Worm (Caenorhabditis elegans) whole organism, L4 larva: Measurements from ENCODE around the gene nhr-192.

Experiments used
- F26F4.8 ChIP-seq: fragments of 200-800 bp; sonication (Bioruptor generic); conservative IDR thresholded peaks from 2 replicates; pipeline ENCODE4 v1.3.6; 2022; ENCODE audit warnings: missing genetic modification characterization, missing compliant biosample characterization
- F37D6.2 ChIP-seq: sonication (generic microtip); optimal IDR thresholded peaks from 2 replicates; lab custom pipeline; 2016; ENCODE audit warnings: mild to moderate bottlenecking, missing genetic modification characterization, missing compliant biosample characterization
- T26A8.4 ChIP-seq: fragments of 200-800 bp; sonication (Bioruptor generic); IDR thresholded peaks from 2 replicates; pipeline ENCODE4 v1.3.6; 2022; ENCODE audit warnings: missing genetic modification characterization, missing compliant biosample characterization
- Y48G9A.11 ChIP-seq: fragments of 200-800 bp; sonication (Bioruptor generic); IDR thresholded peaks from 2 replicates; pipeline ENCODE4 v1.3.6; 2022; ENCODE audit warnings: missing genetic modification reagents, missing genetic modification characterization, missing compliant biosample characterization
- Y5F2A.4 ChIP-seq: fragments of 200-800 bp; sonication (Bioruptor generic); optimal IDR thresholded peaks from 2 replicates; lab custom pipeline; 2018; ENCODE audit warnings: mild to moderate bottlenecking, missing genetic modification characterization, missing compliant biosample characterization
- ZK337.2 ChIP-seq: fragments of 200-800 bp; sonication (Bioruptor generic); IDR thresholded peaks from 2 replicates; pipeline ENCODE4 v1.3.6; 2022; ENCODE audit warnings: missing genetic modification reagents, missing genetic modification characterization, missing compliant biosample characterization
- aha-1 ChIP-seq: fragments of 150-350 bp; peaks from one replicate; lab custom pipeline; 2014; ENCODE audit warnings: missing biosample characterization, missing genetic modification characterization
- attf-4 ChIP-seq: sonication (generic microtip); optimal IDR thresholded peaks from 3 replicates; lab custom pipeline; 2017; ENCODE audit warnings: missing biosample characterization, missing genetic modification characterization
- ceh-20 ChIP-seq: fragments of 200-800 bp; sonication (Bioruptor generic); IDR thresholded peaks from 2 replicates; pipeline ENCODE4 v1.3.6; 2022; ENCODE audit warnings: missing genetic modification reagents, missing genetic modification characterization, missing compliant biosample characterization
- ceh-28 ChIP-seq: fragments of 150-350 bp; optimal IDR thresholded peaks from 2 replicates; lab custom pipeline; 2014; ENCODE audit warnings: missing biosample characterization, missing genetic modification reagents, missing genetic modification characterization
- ceh-62 ChIP-seq: sonication (generic microtip); optimal IDR thresholded peaks from 2 replicates; lab custom pipeline; 2017; ENCODE audit warnings: missing biosample characterization, missing genetic modification characterization
- ces-1 ChIP-seq: fragments of 150-350 bp; sonication (generic microtip); optimal IDR thresholded peaks from 4 replicates; lab custom pipeline; 2014; ENCODE audit warnings: missing biosample characterization, missing genetic modification reagents, missing genetic modification characterization
- daf-16 ChIP-seq, 3 experiments: sonication (generic microtip); optimal IDR thresholded peaks; 2 replicates each; lab custom pipeline; 2016 to 2017; ENCODE audit warnings: missing genetic modification characterization in 3 of 3, missing genetic modification reagents in 3 of 3, mild to moderate bottlenecking in 2 of 3, missing compliant biosample characterization in 2 of 3, missing biosample characterization in 1 of 3, moderate library complexity in 1 of 3
- dmd-6 ChIP-seq: fragments of 200-800 bp; sonication (Bioruptor generic); IDR thresholded peaks from 2 replicates; pipeline ENCODE4 v1.3.6; 2022; ENCODE audit warnings: missing genetic modification reagents, missing genetic modification characterization, missing compliant biosample characterization
- dve-1 ChIP-seq: sonication (generic microtip); optimal IDR thresholded peaks from 2 replicates; lab custom pipeline; 2017; ENCODE audit warnings: antibody characterized with exemption, mild to moderate bottlenecking, missing genetic modification characterization, missing compliant biosample characterization; ENCODE audit not compliant: insufficient read depth
- egl-43 ChIP-seq: fragments of 200-800 bp; sonication (Bioruptor generic); IDR thresholded peaks from 2 replicates; pipeline ENCODE4 v1.3.6; 2022; ENCODE audit warnings: missing genetic modification reagents, missing genetic modification characterization, missing compliant biosample characterization
- fos-1 ChIP-seq: fragments of 150-350 bp; optimal IDR thresholded peaks from 2 replicates; lab custom pipeline; 2014; ENCODE audit warnings: missing biosample characterization, missing genetic modification characterization
- gei-8 ChIP-seq: fragments of 200-800 bp; sonication (Bioruptor generic); optimal IDR thresholded peaks from 2 replicates; lab custom pipeline; 2018; ENCODE audit warnings: mild to moderate bottlenecking, missing genetic modification characterization, missing compliant biosample characterization
- hlh-11 ChIP-seq: fragments of 200-800 bp; sonication (Bioruptor generic); optimal IDR thresholded peaks from 2 replicates; lab custom pipeline; 2018; ENCODE audit warnings: mild to moderate bottlenecking, missing genetic modification characterization, missing compliant biosample characterization
- hmg-1.1 ChIP-seq: fragments of 200-800 bp; sonication (Bioruptor generic); IDR thresholded peaks from 2 replicates; pipeline ENCODE4 v1.3.6; 2022; ENCODE audit warnings: missing genetic modification reagents, missing genetic modification characterization, missing compliant biosample characterization
- lim-7 ChIP-seq: fragments of 200-800 bp; sonication (Bioruptor generic); IDR thresholded peaks from 2 replicates; pipeline ENCODE4 v1.3.6; 2022; ENCODE audit warnings: missing genetic modification characterization, missing compliant biosample characterization
- madf-5 ChIP-seq, 2 experiments: fragments of 200-800 bp; sonication (Bioruptor generic); IDR thresholded peaks; 2 replicates each; pipeline ENCODE4 v1.3.6; 2022; ENCODE audit warnings: missing compliant biosample characterization in 2 of 2, missing genetic modification characterization in 2 of 2
- mep-1 ChIP-seq: fragments of 150-350 bp; sonication (generic microtip); optimal IDR thresholded peaks from 3 replicates; lab custom pipeline; 2014; ENCODE audit warnings: missing biosample characterization, missing genetic modification characterization
- mes-2 ChIP-seq: sonication (generic microtip); optimal IDR thresholded peaks from 2 replicates; lab custom pipeline; 2016; ENCODE audit warnings: missing genotype, mild to moderate bottlenecking, missing genetic modification characterization, missing compliant biosample characterization; ENCODE audit not compliant: poor library complexity, severe bottlenecking
- mxl-2 ChIP-seq: fragments of 200-800 bp; sonication (Bioruptor generic); conservative IDR thresholded peaks from 2 replicates; pipeline ENCODE4 v1.3.6; 2022; ENCODE audit warnings: missing genetic modification reagents, missing genetic modification characterization, missing compliant biosample characterization
- nhr-102 ChIP-seq: sonication (generic microtip); optimal IDR thresholded peaks from 2 replicates; lab custom pipeline; 2016; ENCODE audit warnings: mild to moderate bottlenecking, missing genetic modification characterization, moderate library complexity, missing compliant biosample characterization
- nhr-11 ChIP-seq: fragments of 150-350 bp; optimal IDR thresholded peaks from 2 replicates; lab custom pipeline; 2014; ENCODE audit warnings: missing biosample characterization, missing genetic modification characterization
- nhr-28 ChIP-seq: fragments of 150-350 bp; optimal IDR thresholded peaks from 2 replicates; lab custom pipeline; 2014; ENCODE audit warnings: missing biosample characterization, missing genetic modification characterization
- nhr-41 ChIP-seq: fragments of 200-800 bp; sonication (Bioruptor generic); IDR thresholded peaks from 2 replicates; pipeline ENCODE4 v1.3.6; 2022; ENCODE audit warnings: missing genetic modification reagents, missing genetic modification characterization, missing compliant biosample characterization
- nhr-6 ChIP-seq: fragments of 150-350 bp; optimal IDR thresholded peaks from 2 replicates; lab custom pipeline; 2014; ENCODE audit warnings: missing biosample characterization, missing genetic modification characterization
- nhr-77 ChIP-seq: fragments of 150-350 bp; optimal IDR thresholded peaks from 2 replicates; lab custom pipeline; 2014; ENCODE audit warnings: missing biosample characterization, missing genetic modification characterization
- php-3 ChIP-seq: fragments of 200-800 bp; sonication (Bioruptor generic); IDR thresholded peaks from 2 replicates; pipeline ENCODE4 v1.3.6; 2022; ENCODE audit warnings: missing genetic modification reagents, missing genetic modification characterization, missing compliant biosample characterization
- pqm-1 ChIP-seq: sonication (generic microtip); optimal IDR thresholded peaks from 2 replicates; lab custom pipeline; 2017; ENCODE audit warnings: missing biosample characterization, missing genetic modification characterization
- saeg-2 ChIP-seq: fragments of 200-800 bp; sonication (Bioruptor generic); IDR thresholded peaks from 2 replicates; pipeline ENCODE4 v1.3.6; 2022; ENCODE audit warnings: missing genetic modification reagents, missing genetic modification characterization, missing compliant biosample characterization
- set-16 ChIP-seq: fragments of 200-800 bp; sonication (Bioruptor generic); IDR thresholded peaks from 2 replicates; pipeline ENCODE4 v1.3.6; 2022; ENCODE audit warnings: missing genetic modification reagents, missing genetic modification characterization, missing compliant biosample characterization
- snpc-1.2 ChIP-seq: fragments of 200-800 bp; sonication (Bioruptor generic); IDR thresholded peaks from 2 replicates; pipeline ENCODE4 v1.3.6; 2022; ENCODE audit warnings: missing genetic modification reagents, missing genetic modification characterization, missing compliant biosample characterization
- tag-97 ChIP-seq: fragments of 200-800 bp; sonication (Bioruptor generic); IDR thresholded peaks from 2 replicates; pipeline ENCODE4 v1.3.6; 2022; ENCODE audit warnings: missing genetic modification characterization, missing compliant biosample characterization
- tra-1 ChIP-seq: fragments of 200-800 bp; sonication (Bioruptor generic); IDR thresholded peaks from 2 replicates; pipeline ENCODE4 v1.3.6; 2022; ENCODE audit warnings: missing genetic modification reagents, missing genetic modification characterization, missing compliant biosample characterization
- unc-130 ChIP-seq: sonication (generic microtip); optimal IDR thresholded peaks from 2 replicates; lab custom pipeline; 2016; ENCODE audit warnings: missing genetic modification reagents, missing genetic modification characterization, missing compliant biosample characterization
- unc-62 ChIP-seq, 3 experiments: fragments of 150-350 bp in 1 of 3; sonication (generic microtip); optimal IDR thresholded peaks in 2 of 3; peaks in 1 of 3; 1 replicate in 1 of 3; 2 replicates in 2 of 3; lab custom pipeline; 2014 to 2017; ENCODE audit warnings: missing biosample characterization in 3 of 3, missing genetic modification characterization in 3 of 3, missing genetic modification reagents in 3 of 3, missing genotype in 1 of 3
- zfp-3 ChIP-seq: fragments of 200-800 bp; sonication (Bioruptor generic); conservative IDR thresholded peaks from 2 replicates; pipeline ENCODE4 v1.3.6; 2022; ENCODE audit warnings: missing genetic modification reagents, missing genetic modification characterization, missing compliant biosample characterization
- ztf-11 ChIP-seq: fragments of 150-350 bp; optimal IDR thresholded peaks from 2 replicates; lab custom pipeline; 2014; ENCODE audit warnings: missing biosample characterization, missing genetic modification characterization
- ztf-7 ChIP-seq: fragments of 150-350 bp; optimal IDR thresholded peaks from 2 replicates; lab custom pipeline; 2014; ENCODE audit warnings: missing biosample characterization, missing genetic modification characterization

Gene nhr-192

DNA sequence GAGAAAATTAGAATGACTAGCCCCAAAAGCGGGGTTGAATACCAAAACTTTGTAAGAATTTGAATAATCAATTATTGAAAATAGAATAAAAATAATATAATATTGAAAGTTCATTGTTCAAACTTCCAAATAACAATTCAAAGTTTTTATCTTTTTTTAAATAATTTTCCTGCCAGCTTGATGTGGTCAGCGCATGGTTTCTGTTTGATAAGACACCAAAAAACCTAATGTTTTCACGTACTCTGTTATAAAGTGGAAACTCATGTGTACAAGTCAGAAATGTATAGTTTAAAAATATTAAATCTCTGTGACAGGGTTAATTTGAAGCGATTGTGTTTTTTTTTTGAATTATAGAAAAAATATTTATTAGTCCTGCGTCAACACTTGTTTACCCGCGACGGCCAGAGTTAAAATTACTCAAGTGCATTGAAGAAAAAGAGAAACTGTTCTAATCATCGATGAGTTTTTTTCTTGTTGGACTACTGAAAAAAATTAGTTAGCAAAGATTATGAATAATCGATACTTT is 34.4 kb upstream of the nhr-192 start, which contains the start of gene ugt-17 (continued):
- TF ChIP-seq gei-8 (GFP tag; lab: Kevin White, UChicago) = no peak
- no peak for TF ChIP-seq unc-130 (GFP tag; lab: Kevin White, UChicago)
- peak; percentile 50 for TF ChIP-seq hlh-11 (tag; lab: Kevin White, UChicago)
- TF ChIP-seq nhr-102 (tag; lab: Kevin White, UChicago) = peak; percentile 7
- TF ChIP-seq ceh-20 = no peak
- no peak for TF ChIP-seq ceh-62
- TF ChIP-seq snpc-1.2 (GFP tag; lab: Robert Waterston, UW) = no peak
- no peak for TF ChIP-seq mes-2 (tag; lab: Kevin White, UChicago)
- TF ChIP-seq dmd-6 = peak; percentile 78
- TF ChIP-seq fos-1 = no peak
- no peak for TF ChIP-seq hmg-1.1
- TF ChIP-seq daf-16 (GFP tag; optimal IDR thresholded peaks at IDR 0.05; lab: Kevin White, UChicago) = no peak
- TF ChIP-seq daf-16 (tag; optimal IDR thresholded peaks at IDR 0.05; lab: Kevin White, UChicago) = peak; percentile 91
- TF ChIP-seq Y48G9A.11 = no peak
- no peak for TF ChIP-seq lim-7
- no peak for TF ChIP-seq ceh-28
- peak; percentile 65 for TF ChIP-seq nhr-28 (tag; lab: Kevin White, UChicago)
- TF ChIP-seq nhr-41 (GFP tag; lab: Robert Waterston, UW) = no peak
- TF ChIP-seq ztf-7 (tag; lab: Kevin White, UChicago) = no peak
- TF ChIP-seq nhr-77 = peak; percentile 61
- peak; percentile 74 for TF ChIP-seq pqm-1
- no peak for TF ChIP-seq ces-1
- TF ChIP-seq mxl-2 (GFP tag; lab: Robert Waterston, UW) = no peak
- no peak for TF ChIP-seq tra-1
- no peak for TF ChIP-seq mep-1
- no peak for TF ChIP-seq attf-4
- no peak for TF ChIP-seq saeg-2 (GFP tag; lab: Robert Waterston, UW)

DNA sequence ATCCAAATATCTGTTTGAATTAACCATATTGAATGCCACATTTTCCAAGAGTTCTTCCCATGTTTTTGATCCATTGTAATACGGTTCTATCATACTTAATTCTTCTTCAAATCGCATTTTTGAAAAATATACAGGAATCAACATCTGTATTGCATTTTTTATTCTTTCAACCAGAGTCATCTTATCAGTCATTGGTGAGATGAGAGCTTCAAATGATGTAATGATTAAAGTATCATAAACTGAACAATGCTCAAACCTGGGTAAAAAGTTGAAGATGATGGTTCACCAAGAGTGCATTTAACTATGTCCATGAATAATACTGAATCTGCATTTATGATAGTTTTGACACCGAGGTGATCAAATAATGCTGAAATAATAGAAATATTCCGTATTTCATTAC is 33.4 kb upstream of the nhr-192 start:
- TF ChIP-seq ZK337.2 = no peak
- TF ChIP-seq aha-1 (tag; lab: Kevin White, UChicago) = peak; percentile 87
- TF ChIP-seq mep-1 = peak; percentile 38
- TF ChIP-seq tag-97 (GFP tag; lab: Robert Waterston, UW) = no peak
- TF ChIP-seq ztf-7 (tag; lab: Kevin White, UChicago) = peak; percentile 80
- TF ChIP-seq daf-16 (GFP tag; optimal IDR thresholded peaks at IDR 0.05; lab: Kevin White, UChicago) = no peak
- peak; percentile 48 for TF ChIP-seq daf-16 (tag; optimal IDR thresholded peaks at IDR 0.05; lab: Kevin White, UChicago)
- peak; percentile 34 for TF ChIP-seq pqm-1
- peak; percentile 29 for TF ChIP-seq dve-1
- TF ChIP-seq dmd-6 = 0 out of 2 replicates have a peak, but pooled peaks have one; percentile 23

- TF ChIP-seq hmg-1.1 (no peak), unc-62 (GFP tag; optimal IDR thresholded peaks at IDR 0.05 in 1 of 2; lab: Kevin White, UChicago) (no peak), unc-62 (tag; optimal IDR thresholded peaks at IDR 0.05; lab: Kevin White, UChicago) (no peak), zfp-3 (no peak), F26F4.8 (GFP tag; lab: Robert Waterston, UW) (0 out of 2 replicates have a peak, but pooled peaks have one; percentile 24), set-16 (GFP tag; lab: Robert Waterston, UW) (no peak)
- TF ChIP-seq, all 104 proteins: peak for 1
Observed at ce11 chrV:10101916-10102315, 31.5 kb upstream of the nhr-192 start, which contains the start of gene C08B6.14. Gene C08B6.14 (minus strand): TSS chrV:10102016.

DNA sequence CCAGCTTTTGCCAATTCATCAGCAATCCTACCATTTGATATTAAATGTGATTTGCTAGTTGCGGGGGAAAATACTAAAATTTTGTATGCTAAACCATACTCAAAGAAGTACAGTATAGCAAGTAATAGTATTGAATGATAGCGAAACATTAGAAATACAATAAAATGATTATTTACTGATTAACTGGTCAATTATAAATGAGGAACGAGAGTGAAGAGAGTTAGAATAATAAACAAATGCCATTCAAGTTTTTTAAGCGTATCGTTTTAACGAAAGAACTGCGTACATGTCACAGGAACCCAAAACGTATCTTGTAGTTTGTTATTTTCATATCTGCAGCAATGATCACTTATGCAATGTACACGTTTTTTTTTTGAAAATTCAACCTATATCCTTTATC is 28.0 kb upstream of the nhr-192 start, which contains the start of gene ugt-47:
TSS of gene ugt-47 (minus strand) at position 169 of the 400 bp plus-strand sequence.
- TF ChIP-seq nhr-6 = no peak
- peak; percentile 78 for TF ChIP-seq nhr-28 (tag; lab: Kevin White, UChicago)
- no peak for TF ChIP-seq F37D6.2
- TF ChIP-seq unc-62 (GFP tag; optimal IDR thresholded peaks at IDR 0.05 in 1 of 2; lab: Kevin White, UChicago) = peak in 1 of 2 experiments; percentile 14
- TF ChIP-seq unc-62 (tag; optimal IDR thresholded peaks at IDR 0.05; lab: Kevin White, UChicago) = no peak
- TF ChIP-seq ztf-11 = no peak
- no peak for TF ChIP-seq ZK337.2
- TF ChIP-seq egl-43 = no peak
- no peak for TF ChIP-seq gei-8 (GFP tag; lab: Kevin White, UChicago)
- TF ChIP-seq nhr-11 (tag; lab: Kevin White, UChicago) = no peak
- no peak for TF ChIP-seq saeg-2 (GFP tag; lab: Robert Waterston, UW)
- TF ChIP-seq madf-5 (GFP tag; IDR thresholded peaks at IDR 0.05; lab: Robert Waterston, UW) = no peak
- TF ChIP-seq Y5F2A.4 (GFP tag; lab: Kevin White, UChicago) = no peak
- peak in 1 of 2 experiments; percentile 21 for TF ChIP-seq daf-16 (GFP tag; optimal IDR thresholded peaks at IDR 0.05; lab: Kevin White, UChicago)
- peak; percentile 58 for TF ChIP-seq daf-16 (tag; optimal IDR thresholded peaks at IDR 0.05; lab: Kevin White, UChicago)
- peak; percentile 82 for TF ChIP-seq dmd-6
- TF ChIP-seq lim-7 = no peak
- TF ChIP-seq T26A8.4 (GFP tag; lab: Robert Waterston, UW) = no peak
- peak; percentile 56 for TF ChIP-seq dve-1
- TF ChIP-seq ceh-20 = no peak
- no peak for TF ChIP-seq tra-1
- TF ChIP-seq hlh-11 (tag; lab: Kevin White, UChicago) = peak; percentile 51
- 0 out of 2 replicates have a peak, but pooled peaks have one; percentile 21 for TF ChIP-seq php-3 (GFP tag; lab: Robert Waterston, UW)
